Worm (Caenorhabditis elegans) whole organism, L1 larva: ENCODE results near the gene nduf-11.
A peak's percentile ranks its signal among the peaks of the same experiment; 100 is the strongest.

Experiments used
- C04F5.9 ChIP-seq: sonication (generic microtip); optimal IDR thresholded peaks from 2 replicates; lab custom pipeline; 2016; ENCODE audit warnings: missing genetic modification characterization, missing compliant biosample characterization
- C16A3.4 ChIP-seq: fragments of 150-350 bp; optimal IDR thresholded peaks from 2 replicates; lab custom pipeline; 2014; ENCODE audit warnings: missing biosample characterization, missing genetic modification characterization
- F16B12.6 ChIP-seq: fragments of 150-350 bp; optimal IDR thresholded peaks from 2 replicates; lab custom pipeline; 2014; ENCODE audit warnings: missing biosample characterization, missing genetic modification characterization
- Y116A8C.19 ChIP-seq: sonication (generic microtip); optimal IDR thresholded peaks from 2 replicates; lab custom pipeline; 2016; ENCODE audit warnings: missing compliant biosample characterization, missing genetic modification characterization, borderline replicate concordance
- alr-1 ChIP-seq: fragments of 200-800 bp; sonication (Bioruptor generic); optimal IDR thresholded peaks from 2 replicates; lab custom pipeline; 2018; ENCODE audit warnings: borderline replicate concordance, mild to moderate bottlenecking, missing genetic modification characterization, missing compliant biosample characterization
- aly-2 ChIP-seq: fragments of 150-350 bp; optimal IDR thresholded peaks from 2 replicates; lab custom pipeline; 2014; ENCODE audit warnings: missing biosample characterization, missing genetic modification characterization
- blmp-1 ChIP-seq: fragments of 150-350 bp; optimal IDR thresholded peaks from 2 replicates; lab custom pipeline; 2014; ENCODE audit warnings: missing biosample characterization, missing genetic modification characterization
- ceh-63 ChIP-seq: fragments of 200-800 bp; sonication (Bioruptor generic); optimal IDR thresholded peaks from 2 replicates; lab custom pipeline; 2018; ENCODE audit warnings: mild to moderate bottlenecking, missing genetic modification characterization, missing compliant biosample characterization
- ceh-8 ChIP-seq: fragments of 200-800 bp; sonication (Bioruptor generic); optimal IDR thresholded peaks from 2 replicates; lab custom pipeline; 2018; ENCODE audit warnings: mild to moderate bottlenecking, missing genetic modification characterization, moderate library complexity, missing compliant biosample characterization
- ceh-82 ChIP-seq, 3 experiments: fragments of 150-350 bp in 1 of 3; sonication (generic microtip) in 2 of 3; optimal IDR thresholded peaks; 2 replicates each; lab custom pipeline; 2014 to 2017; ENCODE audit warnings: missing biosample characterization in 3 of 3, missing genetic modification characterization in 3 of 3
- ceh-90 ChIP-seq: sonication (generic microtip); optimal IDR thresholded peaks from 2 replicates; lab custom pipeline; 2016; ENCODE audit warnings: missing genetic modification characterization, missing compliant biosample characterization
- ces-1 ChIP-seq: fragments of 150-350 bp; optimal IDR thresholded peaks from 2 replicates; lab custom pipeline; 2014; ENCODE audit warnings: missing biosample characterization, missing genetic modification reagents, missing genetic modification characterization
- dpl-1 ChIP-seq, 3 experiments: fragments of 150-350 bp in 2 of 3; sonication (generic microtip) in 1 of 3; optimal IDR thresholded peaks; 2 replicates each; lab custom pipeline; 2014 to 2017; ENCODE audit warnings: missing biosample characterization in 3 of 3, missing genetic modification characterization in 3 of 3, missing genetic modification reagents in 3 of 3
- dsc-1 ChIP-seq: sonication (generic microtip); optimal IDR thresholded peaks from 2 replicates; lab custom pipeline; 2016; ENCODE audit warnings: mild to moderate bottlenecking, missing genetic modification characterization, missing compliant biosample characterization
- efl-1 ChIP-seq, 4 experiments: fragments of 150-350 bp; optimal IDR thresholded peaks in 3 of 4; peaks in 1 of 4; 1 replicate in 1 of 4; 2 replicates in 3 of 4; lab custom pipeline; 2014; ENCODE audit warnings: missing biosample characterization in 2 of 4, missing genetic modification characterization in 2 of 4, missing genetic modification reagents in 2 of 4
- egl-13 ChIP-seq: sonication (generic microtip); optimal IDR thresholded peaks from 2 replicates; lab custom pipeline; 2016; ENCODE audit warnings: missing genotype, missing genetic modification reagents, missing genetic modification characterization, missing compliant biosample characterization
- egl-27 ChIP-seq, 2 experiments: fragments of 150-350 bp in 1 of 2; sonication (generic microtip); optimal IDR thresholded peaks; 3 replicates each; lab custom pipeline; 2017 to 2018; ENCODE audit warnings: missing biosample characterization in 2 of 2, missing genetic modification characterization in 2 of 2, missing genetic modification reagents in 2 of 2
- elt-2 ChIP-seq: sonication (generic microtip); optimal IDR thresholded peaks from 2 replicates; lab custom pipeline; 2016; ENCODE audit warnings: missing genetic modification characterization, mild to moderate bottlenecking, inconsistent platforms, missing compliant biosample characterization, missing genetic modification reagents
- fkh-10 ChIP-seq: sonication (generic microtip); optimal IDR thresholded peaks from 2 replicates; lab custom pipeline; 2017; ENCODE audit warnings: missing biosample characterization, missing genetic modification reagents, missing genetic modification characterization
- fos-1 ChIP-seq: fragments of 150-350 bp; optimal IDR thresholded peaks from 2 replicates; lab custom pipeline; 2014; ENCODE audit warnings: missing biosample characterization, missing genetic modification characterization
- grh-1 ChIP-seq: fragments of 200-800 bp; sonication (Bioruptor generic); IDR thresholded peaks from 2 replicates; pipeline ENCODE4 v1.3.6; 2022; ENCODE audit warnings: missing genetic modification reagents, missing genetic modification characterization, missing compliant biosample characterization
- hlh-17 ChIP-seq: fragments of 200-800 bp; sonication (Bioruptor generic); optimal IDR thresholded peaks from 2 replicates; lab custom pipeline; 2018; ENCODE audit warnings: missing genetic modification characterization, mild to moderate bottlenecking, missing compliant biosample characterization, moderate library complexity, borderline replicate concordance
- hlh-4 ChIP-seq: sonication (generic microtip); optimal IDR thresholded peaks from 2 replicates; lab custom pipeline; 2016; ENCODE audit warnings: mild to moderate bottlenecking, missing genetic modification characterization, missing compliant biosample characterization
- hpl-2 ChIP-seq: fragments of 150-350 bp; optimal IDR thresholded peaks from 2 replicates; lab custom pipeline; 2014; ENCODE audit warnings: missing biosample characterization, missing genetic modification reagents, missing genetic modification characterization
- jun-1 ChIP-seq: fragments of 150-350 bp; optimal IDR thresholded peaks from 2 replicates; lab custom pipeline; 2014; ENCODE audit warnings: missing biosample characterization, missing genetic modification reagents, missing genetic modification characterization
- lin-13 ChIP-seq: fragments of 150-350 bp; optimal IDR thresholded peaks from 2 replicates; lab custom pipeline; 2014; ENCODE audit warnings: missing biosample characterization, missing genetic modification reagents, missing genetic modification characterization
- lin-14 ChIP-seq: fragments of 200-800 bp; sonication (Bioruptor generic); optimal IDR thresholded peaks from 2 replicates; lab custom pipeline; 2018; ENCODE audit warnings: mild to moderate bottlenecking, missing genetic modification characterization, moderate library complexity, missing compliant biosample characterization
- lsy-2 ChIP-seq, 2 experiments: fragments of 150-350 bp; optimal IDR thresholded peaks; 2 replicates each; lab custom pipeline; 2014; ENCODE audit warnings: missing biosample characterization in 2 of 2, missing genetic modification characterization in 2 of 2
- mef-2 ChIP-seq: fragments of 150-350 bp; optimal IDR thresholded peaks from 2 replicates; lab custom pipeline; 2014; ENCODE audit warnings: missing biosample characterization, missing genetic modification characterization
- mep-1 ChIP-seq: fragments of 150-350 bp; optimal IDR thresholded peaks from 2 replicates; lab custom pipeline; 2014; ENCODE audit warnings: missing biosample characterization, missing genetic modification characterization
- nhr-11 ChIP-seq: fragments of 150-350 bp; optimal IDR thresholded peaks from 2 replicates; lab custom pipeline; 2014; ENCODE audit warnings: missing biosample characterization, missing genetic modification characterization
- nhr-12 ChIP-seq: sonication (generic microtip); optimal IDR thresholded peaks from 2 replicates; lab custom pipeline; 2017; ENCODE audit warnings: missing biosample characterization, missing genetic modification characterization
- nhr-19 ChIP-seq: fragments of 200-800 bp; sonication (Bioruptor generic); conservative IDR thresholded peaks from 2 replicates; pipeline ENCODE4 v1.3.6; 2022; ENCODE audit warnings: missing genetic modification characterization, missing compliant biosample characterization
- nhr-237 ChIP-seq: fragments of 150-350 bp; optimal IDR thresholded peaks from 2 replicates; lab custom pipeline; 2014; ENCODE audit warnings: missing biosample characterization, missing genetic modification characterization
- nhr-28 ChIP-seq: fragments of 150-350 bp; optimal IDR thresholded peaks from 2 replicates; lab custom pipeline; 2014; ENCODE audit warnings: missing biosample characterization, missing genetic modification characterization
- nhr-47 ChIP-seq: sonication (generic microtip); optimal IDR thresholded peaks from 2 replicates; lab custom pipeline; 2016; ENCODE audit warnings: mild to moderate bottlenecking, missing genetic modification characterization, moderate library complexity, missing compliant biosample characterization
- nhr-76 ChIP-seq: sonication (generic microtip); optimal IDR thresholded peaks from 2 replicates; lab custom pipeline; 2017; ENCODE audit warnings: missing biosample characterization, missing genetic modification characterization
- nhr-85 ChIP-seq: sonication (generic microtip); peaks from one replicate; lab custom pipeline; 2016; ENCODE audit warnings: missing genetic modification characterization, inconsistent platforms, missing compliant biosample characterization
- nhr-90 ChIP-seq: sonication (generic microtip); optimal IDR thresholded peaks from 2 replicates; lab custom pipeline; 2016; ENCODE audit warnings: mild to moderate bottlenecking, missing genetic modification characterization, missing compliant biosample characterization; ENCODE audit not compliant: poor library complexity
- pag-3 ChIP-seq: sonication (generic microtip); optimal IDR thresholded peaks from 2 replicates; lab custom pipeline; 2017; ENCODE audit warnings: missing genetic modification characterization, mild to moderate bottlenecking, missing compliant biosample characterization, antibody characterized with exemption, borderline replicate concordance; ENCODE audit not compliant: insufficient read depth
- rnt-1 ChIP-seq: sonication (generic microtip); optimal IDR thresholded peaks from 2 replicates; lab custom pipeline; 2016; ENCODE audit warnings: mild to moderate bottlenecking, missing genetic modification characterization, moderate library complexity, missing compliant biosample characterization
- skn-1 ChIP-seq: fragments of 150-350 bp; optimal IDR thresholded peaks from 2 replicates; lab custom pipeline; 2014; ENCODE audit warnings: missing biosample characterization, missing genetic modification characterization
- snpc-4 ChIP-seq: fragments of 150-350 bp; optimal IDR thresholded peaks from 2 replicates; lab custom pipeline; 2014; ENCODE audit warnings: missing biosample characterization, missing genetic modification characterization
- sox-4 ChIP-seq: sonication (generic microtip); optimal IDR thresholded peaks from 2 replicates; lab custom pipeline; 2016; ENCODE audit warnings: missing genetic modification characterization, missing compliant biosample characterization
- sup-37 ChIP-seq: fragments of 200-800 bp; sonication (Bioruptor generic); optimal IDR thresholded peaks from 2 replicates; lab custom pipeline; 2018; ENCODE audit warnings: mild to moderate bottlenecking, missing genetic modification characterization, missing compliant biosample characterization
- tbx-2 ChIP-seq: sonication (generic microtip); optimal IDR thresholded peaks from 2 replicates; lab custom pipeline; 2016; ENCODE audit warnings: missing genetic modification characterization, missing compliant biosample characterization
- vab-15 ChIP-seq: sonication (generic microtip); optimal IDR thresholded peaks from 2 replicates; lab custom pipeline; 2017; ENCODE audit warnings: missing genotype, mild to moderate bottlenecking, missing genetic modification characterization, missing compliant biosample characterization
- xbp-1 ChIP-seq: sonication (generic microtip); optimal IDR thresholded peaks from 2 replicates; lab custom pipeline; 2016; ENCODE audit warnings: missing genetic modification characterization, missing compliant biosample characterization
- zag-1 ChIP-seq: fragments of 150-350 bp; optimal IDR thresholded peaks from 2 replicates; lab custom pipeline; 2014; ENCODE audit warnings: missing biosample characterization, missing genetic modification characterization
- ztf-11 ChIP-seq, 2 experiments: sonication (generic microtip); optimal IDR thresholded peaks; 2 replicates each; lab custom pipeline; 2016 to 2017; ENCODE audit warnings: missing genetic modification characterization in 2 of 2, missing biosample characterization in 1 of 2, missing compliant biosample characterization in 1 of 2
- ztf-4 ChIP-seq: fragments of 150-350 bp; optimal IDR thresholded peaks from 2 replicates; lab custom pipeline; 2014; ENCODE audit warnings: missing biosample characterization, missing genetic modification characterization

nduf-11 gene

DNA sequence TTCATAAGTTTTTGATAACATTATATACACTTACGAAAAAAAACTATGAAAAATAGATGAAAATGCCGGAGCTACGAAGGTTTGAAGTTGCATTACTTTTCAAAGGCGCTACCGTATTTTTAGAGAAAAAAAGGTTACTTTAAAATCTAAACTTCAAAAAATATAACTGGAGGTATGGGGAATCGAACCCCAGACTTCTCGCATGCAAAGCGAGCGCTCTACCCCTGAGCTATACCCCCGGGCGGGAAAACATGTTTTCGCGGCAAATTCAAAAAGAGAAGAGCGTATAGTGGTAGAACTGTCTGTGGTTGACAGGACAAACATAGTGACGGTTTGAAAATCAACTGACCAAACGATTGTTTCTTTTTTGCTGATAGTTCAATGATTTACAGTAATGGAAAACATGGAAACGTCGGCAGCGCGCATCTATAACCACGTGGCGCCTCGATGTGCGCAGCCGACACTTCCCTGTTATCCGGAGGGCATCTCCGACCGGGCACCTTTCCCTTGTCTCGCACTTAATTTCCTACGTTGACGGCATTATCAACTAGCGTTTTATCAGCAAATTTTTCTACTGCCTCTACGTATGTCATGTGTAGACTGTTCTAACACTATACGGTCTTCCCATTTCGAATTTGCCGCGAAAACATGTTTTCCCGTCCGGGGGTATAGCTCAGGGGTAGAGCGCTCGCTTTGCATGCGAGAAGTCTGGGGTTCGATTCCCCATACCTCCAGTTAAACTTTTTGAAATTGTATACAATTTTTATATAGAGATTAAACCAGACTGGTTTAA lies 11.4 kb downstream of the nduf-11 start:
- no peak for TF ChIP-seq aly-2 (tag; lab: Kevin White, UChicago)
- peak; percentile 6 for TF ChIP-seq C16A3.4 (tag; lab: Kevin White, UChicago)
- peak in 1 of 2 experiments; percentile 38 for TF ChIP-seq efl-1 (optimal IDR thresholded peaks at IDR 0.05; lab: Kevin White, UChicago)
- TF ChIP-seq efl-1 (GFP tag; optimal IDR thresholded peaks at IDR 0.05 in 1 of 2; lab: Kevin White, UChicago): peak; percentile 42 to 71
- no peak for TF ChIP-seq lin-13 (GFP tag; lab: Kevin White, UChicago)
- TF ChIP-seq dpl-1 (GFP tag; optimal IDR thresholded peaks at IDR 0.05; lab: Kevin White, UChicago): peak; percentile 25 to 56 (median 54)
- no peak for TF ChIP-seq mef-2 (tag; lab: Kevin White, UChicago)
- no peak for TF ChIP-seq alr-1
- no peak for TF ChIP-seq dsc-1 (tag; lab: Kevin White, UChicago)
- TF ChIP-seq hlh-17: no peak
- TF ChIP-seq mep-1 (tag; lab: Kevin White, UChicago): peak; percentile 9
- no peak for TF ChIP-seq ceh-90 (tag; lab: Kevin White, UChicago)
- no peak for TF ChIP-seq ztf-11 (tag; optimal IDR thresholded peaks at IDR 0.05; lab: Kevin White, UChicago)
- TF ChIP-seq ceh-82 (tag; optimal IDR thresholded peaks at IDR 0.05; lab: Kevin White, UChicago): no peak
- no peak for TF ChIP-seq hlh-4
- no peak for TF ChIP-seq fkh-10 (GFP tag; lab: Kevin White, UChicago)
- no peak for TF ChIP-seq nhr-28
- TF ChIP-seq sox-4 (tag; lab: Kevin White, UChicago): no peak
- peak; percentile 62 for TF ChIP-seq snpc-4 (tag; lab: Kevin White, UChicago)
- TF ChIP-seq ces-1 (GFP tag; lab: Kevin White, UChicago): no peak
- TF ChIP-seq jun-1 (tag; lab: Kevin White, UChicago): no peak
- no peak for TF ChIP-seq Y116A8C.19
- TF ChIP-seq hpl-2 (GFP tag; lab: Kevin White, UChicago): no peak
- TF ChIP-seq nhr-12: no peak
- peak; percentile 16 for TF ChIP-seq nhr-90 (tag; lab: Kevin White, UChicago)
- no peak for TF ChIP-seq ztf-4
- TF ChIP-seq ceh-8 (GFP tag; lab: Kevin White, UChicago): no peak
- no peak for TF ChIP-seq nhr-76 (tag; lab: Kevin White, UChicago)
- TF ChIP-seq F16B12.6 (tag; lab: Kevin White, UChicago): no peak
- no peak for TF ChIP-seq egl-27 (tag; optimal IDR thresholded peaks at IDR 0.05; lab: Kevin White, UChicago)
- no peak for TF ChIP-seq xbp-1 (tag; lab: Kevin White, UChicago)
- no peak for TF ChIP-seq nhr-47
- TF ChIP-seq vab-15 (tag; lab: Kevin White, UChicago): no peak
- TF ChIP-seq skn-1 (tag; lab: Kevin White, UChicago): no peak
- no peak for TF ChIP-seq fos-1 (tag; lab: Kevin White, UChicago)
- no peak for TF ChIP-seq sup-37 (GFP tag; lab: Kevin White, UChicago)
- no peak for TF ChIP-seq grh-1 (GFP tag; lab: Robert Waterston, UW)
- TF ChIP-seq egl-13 (tag; lab: Kevin White, UChicago): no peak
- no peak for TF ChIP-seq lsy-2 (tag; optimal IDR thresholded peaks at IDR 0.05; lab: Kevin White, UChicago)
- peak; percentile 34 for TF ChIP-seq elt-2 (tag; lab: Kevin White, UChicago)
- TF ChIP-seq nhr-19 (GFP tag; lab: Robert Waterston, UW): no peak
- no peak for TF ChIP-seq C04F5.9 (tag; lab: Kevin White, UChicago)
- TF ChIP-seq pag-3: no peak
- TF ChIP-seq lin-14 (GFP tag; lab: Kevin White, UChicago): no peak
- no peak for TF ChIP-seq tbx-2
- TF ChIP-seq nhr-11 (tag; lab: Kevin White, UChicago): no peak
- TF ChIP-seq nhr-237 (tag; lab: Kevin White, UChicago): no peak
- no peak for TF ChIP-seq blmp-1 (tag; lab: Kevin White, UChicago)
- no peak for TF ChIP-seq nhr-85
- TF ChIP-seq rnt-1 (tag; lab: Kevin White, UChicago): no peak
- no peak for TF ChIP-seq ceh-63 (GFP tag; lab: Kevin White, UChicago)
- no peak for TF ChIP-seq zag-1 (tag; lab: Kevin White, UChicago)
